Fruit fly (Drosophila melanogaster) whole organism, larva: ENCODE measurements around the gene aub.

Experiments
- noc ChIP-seq: fragments of 200-800 bp; sonication (Bioruptor generic); optimal IDR thresholded peaks from 3 replicates; lab custom pipeline; 2019; ENCODE audit warnings: missing biosample characterization, mild to moderate bottlenecking, missing genetic modification characterization, moderate library complexity

Gene aub

DNA sequence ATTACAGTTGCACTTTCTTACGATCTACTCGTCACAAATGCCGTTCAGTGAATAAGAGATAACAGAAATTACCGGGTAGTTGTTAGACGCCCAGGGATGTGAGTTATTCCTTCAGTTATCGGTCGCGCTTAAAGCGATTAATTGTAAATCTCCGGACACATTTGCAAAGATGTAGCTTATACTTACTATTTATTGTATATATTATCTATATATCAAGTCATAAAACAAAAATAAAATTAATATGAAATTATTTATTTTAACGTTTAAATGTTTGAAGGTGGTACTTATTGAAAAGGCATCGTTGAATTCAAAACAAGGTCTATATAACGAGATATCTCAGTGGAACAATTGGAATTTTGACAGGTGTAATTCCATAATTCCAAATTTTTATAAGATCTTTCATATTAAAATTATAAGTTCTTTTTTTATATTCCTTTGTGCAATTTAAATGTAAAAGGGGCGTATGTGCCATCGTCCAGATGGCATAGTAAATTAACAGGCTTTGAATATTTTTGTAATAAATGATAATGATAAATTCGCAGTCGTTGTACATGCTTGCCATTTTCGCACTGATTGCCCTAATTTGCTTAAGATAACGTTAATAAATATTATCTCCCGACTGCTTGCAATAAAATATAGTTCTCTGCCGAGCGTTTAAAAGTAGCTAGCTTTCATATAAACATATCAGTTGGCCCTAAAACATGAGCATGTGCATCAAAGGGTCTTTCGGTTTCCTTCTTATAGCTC is at the start of gene aub, which contains the start of gene lectin-33A:
Gene aub (minus strand): TSS at position 101 of the 747 bp plus-strand sequence.
Gene lectin-33A (plus strand): TSS at position 697 of the 747 bp plus-strand sequence.
- no peak for TF ChIP-seq noc (tag; lab: Kevin White, UChicago)

DNA sequence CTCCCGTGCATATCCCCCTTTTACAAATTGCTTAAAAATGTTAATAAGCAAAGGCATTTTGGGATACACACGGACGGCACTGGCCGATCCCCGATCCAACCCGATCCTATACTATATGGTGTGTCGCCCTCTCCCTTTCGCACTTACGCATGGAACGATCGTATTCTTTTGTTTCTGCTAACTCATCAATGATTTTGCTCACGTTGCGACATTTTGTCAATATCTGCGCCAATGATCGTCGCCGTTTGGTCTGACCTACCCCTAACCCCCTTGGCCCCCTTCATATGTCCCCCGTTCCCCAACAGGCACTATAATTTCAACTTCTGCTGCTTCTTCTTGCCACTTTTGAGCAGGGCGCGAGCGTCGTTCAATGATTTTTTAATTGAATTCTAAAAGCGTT is 48.4 kb upstream of the aub start:
- TF ChIP-seq noc (tag; lab: Kevin White, UChicago): no peak

DNA sequence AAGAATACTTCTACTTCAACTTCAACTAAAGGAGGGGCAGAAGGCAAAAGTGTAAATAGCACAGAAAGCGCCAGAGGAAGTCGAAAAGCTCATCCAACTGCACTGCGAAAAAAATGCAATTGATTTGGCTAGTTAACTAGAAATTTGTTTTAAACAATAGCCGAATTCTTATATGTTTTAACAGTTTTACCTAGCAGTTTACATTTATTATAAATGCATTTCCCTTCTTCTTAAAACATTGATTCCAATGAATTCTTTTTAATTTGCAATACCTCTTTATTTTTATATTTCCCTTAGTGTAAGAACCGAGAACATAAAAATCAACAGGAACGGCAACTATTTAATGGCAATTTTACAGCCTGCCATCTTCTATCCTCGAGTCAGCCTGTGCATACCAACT is 47.0 kb upstream of the aub start:
- TF ChIP-seq noc (tag; lab: Kevin White, UChicago): no peak

DNA sequence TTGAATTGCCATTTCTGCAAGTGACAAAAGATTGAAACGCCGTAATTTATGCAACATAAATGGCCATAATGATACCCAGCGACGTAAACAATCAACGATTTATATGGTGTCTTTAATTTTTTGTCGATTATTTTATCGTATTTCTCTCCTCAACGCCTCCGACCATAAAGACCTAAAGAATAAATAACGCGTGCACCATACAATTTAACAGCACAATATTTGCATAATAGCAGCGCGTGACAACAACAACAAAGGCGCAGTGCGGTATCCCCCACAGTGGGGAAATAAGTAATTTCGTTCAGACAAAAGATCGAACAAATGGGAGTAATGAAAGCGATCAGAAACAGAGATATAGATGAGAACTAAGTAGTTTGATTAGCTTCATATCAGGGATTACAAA is 44.8 kb upstream of the aub start:
- no peak for TF ChIP-seq noc (tag; lab: Kevin White, UChicago)

DNA sequence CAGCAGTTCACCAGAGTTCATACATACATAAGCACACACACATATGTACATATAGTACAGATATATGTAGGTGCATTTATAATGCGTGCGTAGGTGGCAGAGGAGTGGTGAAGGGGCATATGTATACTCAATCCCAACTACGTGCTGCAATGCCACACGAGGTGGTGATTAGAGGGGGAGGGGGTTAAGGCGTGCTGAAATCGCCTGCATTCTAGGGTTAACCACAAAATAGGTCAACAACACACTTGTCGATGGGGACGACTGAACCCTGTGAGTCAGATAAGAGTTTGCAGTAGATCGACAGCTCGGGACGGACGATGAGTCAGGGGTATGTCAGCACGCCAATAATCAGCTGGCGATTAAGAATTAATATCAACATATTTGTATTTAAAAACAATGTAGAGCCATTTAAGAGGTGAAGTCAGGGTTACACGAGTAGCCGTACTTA is 44.2 kb upstream of the aub start:
- TF ChIP-seq noc (tag; lab: Kevin White, UChicago): no peak

DNA sequence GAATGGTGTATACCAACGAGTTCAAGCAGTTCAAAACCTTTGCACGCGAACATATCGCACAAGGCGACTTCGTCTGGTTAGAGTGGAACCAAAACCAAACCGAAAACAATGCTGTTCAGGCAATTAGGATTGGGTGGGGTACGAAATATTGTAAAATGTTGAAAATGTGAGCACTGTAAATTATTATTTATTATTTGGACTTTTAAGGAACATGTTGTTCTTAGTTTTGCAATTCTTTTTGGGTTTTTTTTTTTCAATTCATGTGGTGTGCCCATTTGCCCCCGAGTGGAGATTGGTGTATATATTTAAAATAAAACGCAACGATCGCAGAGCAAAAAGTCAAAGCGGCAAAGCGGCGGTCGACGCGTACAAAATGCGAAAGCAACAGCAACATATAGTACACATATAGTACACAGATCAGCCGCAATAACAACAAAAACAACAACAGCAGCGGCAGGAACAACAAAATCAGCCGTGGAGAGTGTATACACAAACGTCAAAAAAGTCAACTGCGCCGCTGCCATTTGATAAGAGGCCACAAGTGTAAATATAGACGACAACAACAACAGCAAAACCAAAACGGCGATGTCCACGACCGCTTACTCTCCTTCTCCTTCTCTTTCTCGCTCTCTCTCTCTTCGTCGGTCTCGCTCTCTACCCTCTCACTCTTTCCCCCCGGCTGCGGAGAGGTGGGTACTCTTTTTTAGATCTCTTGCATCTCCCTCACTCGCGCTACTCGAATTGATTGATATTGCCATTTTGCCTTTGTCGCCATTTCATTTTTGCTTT is 43.6 kb upstream of the aub start:
- TF ChIP-seq noc (tag; lab: Kevin White, UChicago): peak; percentile 68

DNA sequence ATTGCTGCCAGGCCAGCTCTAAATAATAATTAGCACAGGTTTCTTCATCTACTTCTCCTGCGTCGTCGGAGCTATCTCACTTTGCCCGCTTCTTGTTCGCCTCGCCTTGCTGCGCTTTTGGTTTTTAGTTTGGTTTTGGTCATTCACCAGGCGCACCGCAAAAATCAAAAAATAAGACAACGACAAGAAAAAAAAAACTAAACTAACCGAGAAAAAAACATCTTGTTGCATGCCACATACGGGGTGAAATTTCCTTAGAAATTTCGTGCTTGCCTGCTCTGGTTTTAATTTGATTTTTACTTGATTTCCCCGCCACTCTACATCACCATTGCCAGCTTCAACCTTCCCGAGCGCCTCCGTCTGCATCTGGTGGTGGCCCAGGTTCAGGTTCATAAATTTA is 40.5 kb upstream of the aub start:
- TF ChIP-seq noc (tag; lab: Kevin White, UChicago): no peak

DNA sequence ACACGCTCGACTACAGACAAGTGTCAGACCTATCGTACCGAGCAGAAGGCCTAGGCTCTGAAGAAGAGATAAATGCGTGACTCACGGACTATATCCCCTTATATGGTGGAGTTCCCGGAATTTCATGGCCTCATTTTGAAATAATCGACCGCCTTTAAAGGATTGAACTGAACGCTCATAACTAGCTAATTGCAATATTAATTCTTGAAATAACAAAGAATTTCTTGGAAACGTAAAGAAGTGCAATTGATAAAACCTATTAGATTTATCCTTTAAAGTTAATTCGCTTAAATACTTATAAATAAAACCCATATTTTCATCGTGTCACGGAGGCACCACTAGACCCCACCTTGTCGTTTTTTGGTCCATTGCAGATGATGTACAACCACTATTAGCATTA is 39.8 kb upstream of the aub start:
- no peak for TF ChIP-seq noc (tag; lab: Kevin White, UChicago)

DNA sequence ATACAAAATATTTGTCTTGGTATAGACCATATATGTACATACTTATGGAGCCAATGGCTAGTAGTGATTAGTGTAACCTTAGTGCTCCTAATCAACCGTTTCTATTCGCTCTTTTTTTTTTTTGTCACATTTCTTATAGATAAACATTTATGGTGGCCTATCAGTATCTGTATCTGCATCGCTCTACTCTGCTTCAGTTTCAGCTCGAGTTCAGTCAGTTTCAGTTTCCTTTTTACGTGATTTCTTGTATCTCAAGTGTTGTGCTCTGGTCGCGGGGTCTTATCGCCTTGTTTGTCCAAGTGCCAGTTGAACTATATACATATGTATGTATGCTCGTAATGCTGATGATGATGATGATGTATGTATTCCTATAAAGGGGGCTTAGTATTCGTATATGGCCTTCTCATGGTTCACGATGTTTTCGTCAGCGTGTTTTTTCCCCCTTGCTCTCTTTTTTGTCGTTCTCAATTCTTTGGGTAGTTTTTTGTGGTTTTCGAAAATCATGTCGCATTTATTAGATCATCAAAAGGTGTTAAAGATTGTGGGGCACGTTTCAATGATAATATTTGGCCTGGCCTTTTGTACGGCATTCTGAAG is 38.4 kb upstream of the aub start:
- peak; percentile 10 for TF ChIP-seq noc (tag; lab: Kevin White, UChicago)

DNA sequence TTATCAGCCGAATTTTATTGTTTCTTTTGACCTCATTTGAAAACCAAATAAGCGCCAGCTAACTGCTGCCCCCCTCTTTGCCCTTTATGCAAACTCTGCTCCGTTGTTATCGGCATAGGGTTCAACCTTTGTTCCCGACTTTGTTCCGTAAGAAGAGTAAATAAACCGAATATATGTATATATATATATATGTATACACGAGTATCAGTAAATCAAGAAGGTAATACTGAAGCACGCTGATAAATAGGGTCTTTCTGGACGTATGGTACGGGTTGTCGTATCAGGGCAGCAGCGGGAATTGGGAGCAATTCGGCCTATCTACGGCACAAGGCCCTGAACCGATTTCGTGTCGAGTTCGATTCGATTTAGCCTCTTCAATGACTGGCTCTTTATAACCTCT is 37.6 kb upstream of the aub start:
- TF ChIP-seq noc (tag; lab: Kevin White, UChicago): no peak

DNA sequence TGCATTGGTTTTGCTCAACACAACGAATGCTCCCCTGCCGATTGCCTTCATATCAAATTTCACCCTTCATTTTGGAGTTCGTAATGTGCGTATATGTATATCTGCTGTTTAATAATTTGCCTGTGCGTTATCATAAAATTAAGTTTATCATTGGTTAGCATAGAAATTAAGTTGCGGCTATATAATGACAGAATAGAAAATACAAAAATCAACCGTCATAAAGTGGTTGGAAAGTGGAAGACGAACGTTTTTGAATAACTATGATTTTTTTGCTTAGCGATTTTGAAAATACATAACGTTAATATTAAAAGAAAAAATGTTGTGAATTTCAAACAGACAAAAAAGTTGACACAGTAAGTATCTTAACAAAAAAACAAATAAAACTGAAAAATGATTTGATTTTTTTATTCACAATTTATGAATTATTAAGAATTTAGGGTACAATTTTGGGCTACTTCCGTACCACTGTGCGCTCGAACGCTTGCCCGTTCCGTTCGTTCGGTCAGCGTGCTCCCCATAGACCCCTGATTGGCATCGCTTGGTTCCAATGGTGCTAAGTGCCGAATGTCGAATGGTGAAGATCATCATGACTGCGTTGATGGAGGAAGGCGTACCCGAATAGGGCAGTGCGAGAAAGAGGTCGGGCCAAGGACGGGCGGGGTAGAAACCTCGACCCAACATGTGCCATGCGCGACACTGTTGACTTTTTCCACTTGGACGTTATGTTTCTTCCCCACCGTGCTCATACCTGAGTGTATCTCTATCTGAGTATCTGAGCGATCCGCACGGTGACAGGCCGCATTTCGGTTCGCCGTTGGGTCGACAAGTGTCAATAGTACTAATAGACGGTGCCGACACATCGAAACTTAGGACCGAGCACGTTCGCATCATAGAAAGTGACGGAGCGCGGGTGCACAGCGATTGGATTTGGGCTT is 36.6 kb upstream of the aub start:
- peak; percentile 42 for TF ChIP-seq noc (tag; lab: Kevin White, UChicago)

DNA sequence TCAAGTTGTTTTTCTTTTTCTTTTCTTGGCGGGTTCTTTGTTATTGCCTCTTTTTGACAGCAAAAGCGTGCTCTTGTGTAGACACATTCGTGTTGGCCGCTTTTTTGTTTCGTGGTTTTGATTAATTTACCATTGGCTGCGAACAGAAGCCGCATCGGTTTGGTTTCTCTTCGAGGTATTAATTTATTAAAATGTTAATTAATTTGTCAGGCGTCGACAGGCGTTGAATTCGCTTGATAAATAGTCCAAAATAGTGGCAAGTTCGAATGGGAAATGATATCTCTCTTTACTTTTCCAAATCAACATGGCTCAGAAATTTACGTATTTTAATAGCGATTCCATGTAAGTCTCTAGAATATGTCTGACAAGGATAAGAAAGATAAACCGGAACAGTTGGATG is 33.2 kb upstream of the aub start, which contains the start of gene CG18666:
Gene CG18666 (plus strand): TSS at position 301 of the 400 bp plus-strand sequence.
- no peak for TF ChIP-seq noc (tag; lab: Kevin White, UChicago)

DNA sequence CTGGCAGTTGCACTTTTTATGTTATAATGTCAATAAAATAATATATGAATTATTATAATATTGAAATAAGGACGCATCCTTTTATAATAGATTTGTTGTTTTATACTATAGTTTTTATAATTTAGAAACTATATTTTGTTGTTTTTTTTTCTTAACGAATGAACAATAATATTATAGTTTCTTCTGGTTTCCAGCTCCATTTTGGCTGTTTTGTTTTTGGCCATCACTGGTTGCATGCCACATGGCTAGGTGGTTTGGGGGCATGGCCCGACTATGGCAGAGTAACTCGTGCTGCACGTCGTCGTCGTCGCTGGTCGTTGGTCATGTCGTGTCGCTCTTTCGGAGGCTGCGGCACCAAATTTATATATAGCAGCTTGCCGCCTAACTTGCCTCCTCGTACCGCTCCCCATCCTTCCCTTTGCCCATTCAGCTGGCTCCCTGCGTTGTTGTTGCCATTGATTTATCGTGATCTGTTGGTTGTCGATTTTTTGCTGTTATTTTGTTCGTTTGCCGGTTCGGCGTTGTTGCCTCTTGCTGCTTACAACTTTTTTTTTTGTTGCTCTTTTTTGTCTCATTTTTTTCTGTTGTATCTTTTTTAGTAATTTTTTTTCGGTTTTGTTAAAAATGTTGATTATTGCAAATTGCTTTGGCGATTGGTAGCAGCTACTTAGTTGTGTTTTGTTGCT is 31.2 kb upstream of the aub start:
- TF ChIP-seq noc (tag; lab: Kevin White, UChicago): no peak

DNA sequence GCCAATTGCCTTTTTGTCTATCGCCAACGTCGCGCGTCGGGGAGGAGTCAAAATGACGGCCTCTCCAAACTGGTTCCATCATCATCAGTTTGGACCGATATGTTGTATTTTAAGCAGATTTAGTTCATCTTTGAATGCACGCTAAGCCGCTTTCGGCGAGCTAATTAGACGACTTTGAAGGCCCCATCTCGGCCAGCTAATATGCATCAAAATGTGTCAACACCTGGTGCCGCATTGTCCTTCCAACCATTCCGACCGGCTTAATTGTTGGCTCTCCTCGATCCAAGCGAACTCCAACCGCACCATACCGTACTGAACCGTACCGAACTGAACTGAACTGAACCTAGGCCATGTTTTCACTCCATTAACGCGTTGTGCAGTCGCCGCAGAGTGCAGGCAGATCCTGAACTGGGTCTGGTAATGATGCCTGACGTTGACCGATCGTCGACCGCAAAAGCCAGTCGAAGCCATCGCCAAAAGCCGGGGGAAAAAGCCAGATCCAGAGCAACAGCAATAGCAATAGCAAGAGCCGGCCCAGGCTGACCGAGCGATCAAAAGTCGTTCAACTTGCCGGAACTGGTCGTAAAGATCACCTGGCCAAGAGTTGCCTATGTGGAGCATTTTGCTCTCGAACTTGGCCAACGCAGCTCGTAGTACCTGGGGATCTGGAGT is 26.7 kb upstream of the aub start:
- no peak for TF ChIP-seq noc (tag; lab: Kevin White, UChicago)
